Worm (Caenorhabditis elegans): ENCODE measurements around the gene cpg-8.

The cpg-8 gene

ce11 chrV:4668636-4669035 is 23.6 kb downstream of the cpg-8 start, which contains the start of gene srx-77:
Gene srx-77 (minus strand): TSS chrV:4668736.
- TF ChIP-seq tbx-8 (GFP tag; optimal IDR thresholded peaks at IDR 0.05) (no peak), elt-1 (tag; optimal IDR thresholded peaks at IDR 0.05; ENCODE audit: borderline replicate concordance, insufficient read depth) (no peak), bed-3 (GFP tag; optimal IDR thresholded peaks at IDR 0.05) (no peak), nhr-28 (tag; optimal IDR thresholded peaks at IDR 0.05) (no peak), ceh-43 (GFP tag; optimal IDR thresholded peaks at IDR 0.05) (no peak), unc-39 (tag; optimal IDR thresholded peaks at IDR 0.05) (no peak), mab-5 (tag; optimal IDR thresholded peaks at IDR 0.05) (no peak), ham-2 (GFP tag; optimal IDR thresholded peaks at IDR 0.05) (no peak), snpc-4 (tag; optimal IDR thresholded peaks at IDR 0.05) (no peak), elt-3 (tag; optimal IDR thresholded peaks at IDR 0.05) (no peak), lsy-2 (tag; optimal IDR thresholded peaks at IDR 0.05) (no peak), ceh-83 (GFP tag; optimal IDR thresholded peaks at IDR 0.05) (no peak), zip-8 (tag; optimal IDR thresholded peaks at IDR 0.05) (no peak), nhr-237 (tag; optimal IDR thresholded peaks at IDR 0.05) (no peak), hlh-1 (tag; optimal IDR thresholded peaks at IDR 0.05) (no peak), ztf-11 (tag; optimal IDR thresholded peaks at IDR 0.05) (no peak), M03D4.4 (tag; optimal IDR thresholded peaks at IDR 0.05) (no peak)

ce11 chrV:4667062-4667461 is 25.2 kb downstream of the cpg-8 start:
- TF ChIP-seq ceh-83 (GFP tag; optimal IDR thresholded peaks at IDR 0.05), result no peak
- peak; percentile 54 for TF ChIP-seq ham-2 (GFP tag; optimal IDR thresholded peaks at IDR 0.05)

- TF ChIP-seq ceh-83 (GFP tag; optimal IDR thresholded peaks at IDR 0.05) (no peak), lsy-2 (tag; optimal IDR thresholded peaks at IDR 0.05) (no peak), zip-8 (tag; optimal IDR thresholded peaks at IDR 0.05) (no peak), nhr-2 (tag; optimal IDR thresholded peaks at IDR 0.05) (no peak)
Observed at ce11 chrV:4665651-4666050, 26.6 kb downstream of the cpg-8 start, which contains the start of gene srx-73. Gene srx-73 (minus strand): TSS chrV:4665751.

ce11 chrV:4662400-4662799 is 29.8 kb downstream of the cpg-8 start, which contains the start of gene srx-74:
Gene srx-74 (minus strand): TSS chrV:4662500.
- TF ChIP-seq lin-13 (tag; optimal IDR thresholded peaks at IDR 0.05) (no peak), bed-3 (GFP tag; optimal IDR thresholded peaks at IDR 0.05) (no peak)

ce11 chrV:4655175-4655574 is 37.1 kb downstream of the cpg-8 start, which contains the start of gene F41F3.9:
Gene F41F3.9 (plus strand): TSS chrV:4655475.
- no peak for TF ChIP-seq lin-13 (tag; optimal IDR thresholded peaks at IDR 0.05)
- TF ChIP-seq drap-1 (GFP tag; optimal IDR thresholded peaks at IDR 0.05), result no peak
- TF ChIP-seq mls-2 (tag; optimal IDR thresholded peaks at IDR 0.05), result no peak
- TF ChIP-seq sem-2 (GFP tag; optimal IDR thresholded peaks at IDR 0.05), result no peak
- TF ChIP-seq elt-3 (tag; optimal IDR thresholded peaks at IDR 0.05), result no peak
- no peak for TF ChIP-seq mab-5 (tag; optimal IDR thresholded peaks at IDR 0.05)
- no peak for TF ChIP-seq ceh-39 (tag; optimal IDR thresholded peaks at IDR 0.05)
- TF ChIP-seq sptf-1 (tag; optimal IDR thresholded peaks at IDR 0.05), result no peak
- TF ChIP-seq blmp-1 (tag; optimal IDR thresholded peaks at IDR 0.05), result no peak
- no peak for TF ChIP-seq unc-39 (tag; optimal IDR thresholded peaks at IDR 0.05)
- no peak for TF ChIP-seq nhr-237 (tag; optimal IDR thresholded peaks at IDR 0.05)
- TF ChIP-seq bed-3 (GFP tag; optimal IDR thresholded peaks at IDR 0.05), result no peak
- no peak for TF ChIP-seq lsy-2 (tag; optimal IDR thresholded peaks at IDR 0.05)

ce11 chrV:4653871-4654605 is 38.2 kb downstream of the cpg-8 start, which contains the start of the genes col-139 and F41F3.1:
Gene col-139 (minus strand): TSS chrV:4653971.
Gene F41F3.1 (plus strand): TSS chrV:4654555.
- TF ChIP-seq unc-39 (tag; optimal IDR thresholded peaks at IDR 0.05) (no peak), unc-62 (GFP tag; optimal IDR thresholded peaks at IDR 0.05) (no peak), lsy-2 (tag; optimal IDR thresholded peaks at IDR 0.05) (no peak), drap-1 (GFP tag; optimal IDR thresholded peaks at IDR 0.05) (no peak)

- TF ChIP-seq ces-1 (GFP tag; optimal IDR thresholded peaks at IDR 0.05) (no peak), sptf-1 (tag; optimal IDR thresholded peaks at IDR 0.05) (no peak), unc-39 (tag; optimal IDR thresholded peaks at IDR 0.05) (no peak), flh-1 (GFP tag; optimal IDR thresholded peaks at IDR 0.05) (no peak), mep-1 (tag; optimal IDR thresholded peaks at IDR 0.05) (no peak), snpc-4 (tag; optimal IDR thresholded peaks at IDR 0.05) (no peak)
Observed at ce11 chrV:4653093-4653492, 39.1 kb downstream of the cpg-8 start.
